Fruit fly (Drosophila melanogaster) whole organism, embryonic: Measurements from ENCODE around the gene NELF-B.

Experiments
- Asciz ChIP-seq: fragments of 200-800 bp; sonication (Bioruptor generic); optimal IDR thresholded peaks from 2 replicates; lab custom pipeline; 2017; ENCODE audit warnings: missing biosample characterization, mild to moderate bottlenecking, missing genetic modification characterization, missing genetic modification reagents
- CG10147 ChIP-seq: fragments of 200-800 bp; sonication (Bioruptor generic); optimal IDR thresholded peaks from 2 replicates; lab custom pipeline; 2019; ENCODE audit warnings: missing biosample characterization, mild to moderate bottlenecking, missing genetic modification characterization, moderate library complexity
- CG14965 ChIP-seq: fragments of 200-800 bp; sonication (Bioruptor generic); optimal IDR thresholded peaks from 2 replicates; lab custom pipeline; 2016; ENCODE audit warnings: missing biosample characterization, missing genetic modification characterization, borderline replicate concordance
- CG15514 ChIP-seq: fragments of 200-800 bp; sonication (Bioruptor generic); optimal IDR thresholded peaks from 3 replicates; lab custom pipeline; 2017; ENCODE audit warnings: missing biosample characterization, missing genetic modification characterization, mild to moderate bottlenecking, moderate library complexity, missing genetic modification reagents
- CG3407 ChIP-seq: fragments of 200-800 bp; sonication (Bioruptor generic); optimal IDR thresholded peaks from 2 replicates; lab custom pipeline; 2018; ENCODE audit warnings: missing biosample characterization, mild to moderate bottlenecking, missing genetic modification characterization
- CG3838 ChIP-seq: fragments of 200-800 bp; sonication (Bioruptor generic); optimal IDR thresholded peaks from 3 replicates; lab custom pipeline; 2016; ENCODE audit warnings: missing biosample characterization, missing genetic modification characterization
- CG4404 ChIP-seq: fragments of 200-800 bp; sonication (Bioruptor generic); IDR thresholded peaks from 2 replicates; pipeline ENCODE4 v1.3.6; 2022; ENCODE audit warnings: missing biosample characterization, missing genetic modification characterization
- CG4424 ChIP-seq: fragments of 200-800 bp; sonication (Bioruptor generic); optimal IDR thresholded peaks from 3 replicates; lab custom pipeline; 2016; ENCODE audit warnings: missing biosample characterization, missing genetic modification characterization
- CG7928 ChIP-seq: fragments of 200-800 bp; sonication (Bioruptor generic); optimal IDR thresholded peaks from 2 replicates; lab custom pipeline; 2017; ENCODE audit warnings: missing biosample characterization, mild to moderate bottlenecking, missing genetic modification characterization
- CG9437 ChIP-seq: fragments of 200-800 bp; sonication (Bioruptor generic); optimal IDR thresholded peaks from 2 replicates; lab custom pipeline; 2018; ENCODE audit warnings: missing biosample characterization, mild to moderate bottlenecking, missing genetic modification characterization
- D19A ChIP-seq: fragments of 200-800 bp; optimal IDR thresholded peaks from 3 replicates; lab custom pipeline; 2019; ENCODE audit warnings: missing biosample characterization, mild to moderate bottlenecking, missing genetic modification characterization, moderate library complexity
- Dbx ChIP-seq: fragments of 200-800 bp; sonication (Bioruptor generic); IDR thresholded peaks from 3 replicates; pipeline ENCODE4 v1.3.6; 2022; ENCODE audit warnings: missing biosample characterization, missing genetic modification characterization
- Doc3 ChIP-seq: fragments of 200-800 bp; sonication (Bioruptor generic); IDR thresholded peaks from 3 replicates; pipeline ENCODE4 v1.3.6; 2022; ENCODE audit warnings: missing biosample characterization, missing genetic modification characterization; ENCODE audit not compliant: partially characterized antibody
- Drgx ChIP-seq: fragments of 200-800 bp; sonication (Bioruptor generic); IDR thresholded peaks from 2 replicates; pipeline ENCODE4 v1.3.6; 2022; ENCODE audit warnings: missing biosample characterization, missing genetic modification characterization
- Fer2 ChIP-seq: fragments of 200-800 bp; sonication (Bioruptor generic); optimal IDR thresholded peaks from 2 replicates; lab custom pipeline; 2018; ENCODE audit warnings: missing biosample characterization, mild to moderate bottlenecking, missing genetic modification characterization, moderate library complexity
- HLH3B ChIP-seq: fragments of 200-800 bp; sonication (Bioruptor generic); IDR thresholded peaks from 2 replicates; pipeline ENCODE4 v1.3.6; 2022; ENCODE audit warnings: missing biosample characterization, missing genetic modification characterization
- HmgD ChIP-seq: fragments of 200-800 bp; sonication (Bioruptor generic); optimal IDR thresholded peaks from 3 replicates; lab custom pipeline; 2016; ENCODE audit warnings: missing biosample characterization, missing genetic modification characterization
- Hmr ChIP-seq: fragments of 200-800 bp; sonication (Bioruptor generic); optimal IDR thresholded peaks from 3 replicates; lab custom pipeline; 2017; ENCODE audit warnings: mild to moderate bottlenecking, missing biosample characterization, missing genetic modification reagents, missing genetic modification characterization
- Hmx ChIP-seq: fragments of 200-800 bp; sonication (Bioruptor generic); optimal IDR thresholded peaks from 2 replicates; lab custom pipeline; 2016; ENCODE audit warnings: missing biosample characterization, missing genetic modification characterization
- Lhr ChIP-seq: fragments of 200-800 bp; sonication (Bioruptor generic); optimal IDR thresholded peaks from 3 replicates; lab custom pipeline; 2017; ENCODE audit warnings: mild to moderate bottlenecking, missing biosample characterization, missing genetic modification reagents, missing genetic modification characterization
- MTF-1 ChIP-seq: fragments of 200-800 bp; sonication (Bioruptor generic); optimal IDR thresholded peaks from 2 replicates; lab custom pipeline; 2018; ENCODE audit warnings: missing biosample characterization, mild to moderate bottlenecking, missing genetic modification characterization, borderline replicate concordance
- Oaz ChIP-seq: fragments of 200-800 bp; sonication (Bioruptor generic); IDR thresholded peaks from 2 replicates; pipeline ENCODE4 v1.3.6; 2022; ENCODE audit warnings: missing biosample characterization, missing genetic modification characterization
- Opbp ChIP-seq: fragments of 200-800 bp; sonication (Bioruptor generic); IDR thresholded peaks from 3 replicates; pipeline ENCODE4 v1.3.6; 2022; ENCODE audit warnings: missing biosample characterization, missing genetic modification characterization; ENCODE audit not compliant: partially characterized antibody
- Side ChIP-seq: fragments of 200-800 bp; sonication (Bioruptor generic); optimal IDR thresholded peaks from 2 replicates; lab custom pipeline; 2016; ENCODE audit warnings: missing biosample characterization, missing genetic modification characterization
- Sox100B ChIP-seq: fragments of 200-800 bp; sonication (Bioruptor generic); optimal IDR thresholded peaks from 3 replicates; lab custom pipeline; 2018; ENCODE audit warnings: missing biosample characterization, mild to moderate bottlenecking, missing genetic modification characterization
- Xrp1 ChIP-seq: fragments of 200-800 bp; sonication (Bioruptor generic); IDR thresholded peaks from 2 replicates; pipeline ENCODE4 v1.3.6; 2022; ENCODE audit warnings: missing biosample characterization, missing genetic modification characterization
- ac ChIP-seq: fragments of 200-800 bp; sonication (Bioruptor generic); optimal IDR thresholded peaks from 3 replicates; lab custom pipeline; 2017; ENCODE audit warnings: missing biosample characterization, mild to moderate bottlenecking, missing genetic modification characterization
- bigmax ChIP-seq: fragments of 200-800 bp; sonication (Bioruptor generic); optimal IDR thresholded peaks from 2 replicates; lab custom pipeline; 2018; ENCODE audit warnings: missing biosample characterization, mild to moderate bottlenecking, missing genetic modification characterization
- dm ChIP-seq: fragments of 200-800 bp; sonication (Bioruptor generic); optimal IDR thresholded peaks from 3 replicates; lab custom pipeline; 2016; ENCODE audit warnings: missing biosample characterization, missing genetic modification characterization
- dmrt11E ChIP-seq: fragments of 200-800 bp; sonication (Bioruptor generic); optimal IDR thresholded peaks from 3 replicates; lab custom pipeline; 2018; ENCODE audit warnings: missing biosample characterization, mild to moderate bottlenecking, missing genetic modification characterization, moderate library complexity
- esg ChIP-seq: fragments of 200-800 bp; sonication (Bioruptor generic); conservative IDR thresholded peaks from 2 replicates; pipeline ENCODE4 v1.3.6; 2022; ENCODE audit warnings: missing biosample characterization, missing genetic modification characterization
- gfzf ChIP-seq: fragments of 200-800 bp; sonication (Bioruptor generic); optimal IDR thresholded peaks from 2 replicates; lab custom pipeline; 2016; ENCODE audit warnings: missing biosample characterization, mild to moderate bottlenecking, missing genetic modification characterization, moderate library complexity
- hkb ChIP-seq, 2 experiments: fragments of 200-800 bp in 1 of 2; fragments of >200 bp in 1 of 2; sonication (Bioruptor generic) in 1 of 2; IDR thresholded peaks in 1 of 2; optimal IDR thresholded peaks in 1 of 2; 2 replicates each; pipeline versions ENCODE4 v1.3.6 to Lab custom; 2017 to 2022; ENCODE audit warnings: missing biosample characterization in 1 of 2, missing genetic modification characterization in 1 of 2
- jing ChIP-seq: fragments of 200-800 bp; sonication (Bioruptor generic); optimal IDR thresholded peaks from 2 replicates; lab custom pipeline; 2018; ENCODE audit warnings: missing biosample characterization, mild to moderate bottlenecking, missing genetic modification characterization
- kni ChIP-seq: fragments of 200-800 bp; sonication (Bioruptor generic); optimal IDR thresholded peaks from 3 replicates; lab custom pipeline; 2017; ENCODE audit warnings: mild to moderate bottlenecking, missing biosample characterization, missing genetic modification reagents, missing genetic modification characterization
- knrl ChIP-seq: fragments of 200-800 bp; sonication (Bioruptor generic); IDR thresholded peaks from 3 replicates; pipeline ENCODE4 v1.3.6; 2022; ENCODE audit warnings: missing biosample characterization, missing genetic modification characterization; ENCODE audit not compliant: partially characterized antibody
- lbe ChIP-seq: fragments of 200-800 bp; sonication (Bioruptor generic); optimal IDR thresholded peaks from 2 replicates; lab custom pipeline; 2016; ENCODE audit warnings: missing biosample characterization, mild to moderate bottlenecking, missing genetic modification characterization
- nau ChIP-seq: fragments of 200-800 bp; sonication (Bioruptor generic); optimal IDR thresholded peaks from 3 replicates; lab custom pipeline; 2017; ENCODE audit warnings: missing biosample characterization, mild to moderate bottlenecking, missing genetic modification characterization, missing genetic modification reagents
- peb ChIP-seq: fragments of 200-800 bp; sonication (Bioruptor generic); IDR thresholded peaks from 2 replicates; pipeline ENCODE4 v1.3.6; 2022; ENCODE audit warnings: missing biosample characterization, missing genetic modification characterization
- phol ChIP-seq: fragments of 200-800 bp; sonication (Bioruptor generic); optimal IDR thresholded peaks from 3 replicates; lab custom pipeline; 2018; ENCODE audit warnings: missing biosample characterization, mild to moderate bottlenecking, missing genetic modification characterization, moderate library complexity
- pita ChIP-seq: fragments of 200-800 bp; sonication (Bioruptor generic); optimal IDR thresholded peaks from 2 replicates; lab custom pipeline; 2017; ENCODE audit warnings: missing biosample characterization, mild to moderate bottlenecking, missing genetic modification characterization
- pum ChIP-seq: fragments of 200-800 bp; sonication (Bioruptor generic); optimal IDR thresholded peaks from 2 replicates; lab custom pipeline; 2016; ENCODE audit warnings: missing biosample characterization, missing genetic modification characterization
- rib ChIP-seq: fragments of 200-800 bp; sonication (Bioruptor generic); IDR thresholded peaks from 2 replicates; pipeline ENCODE4 v1.3.6; 2022; ENCODE audit warnings: missing biosample characterization, missing genetic modification characterization
- salm ChIP-seq: fragments of 200-800 bp; sonication (Bioruptor generic); optimal IDR thresholded peaks from 2 replicates; lab custom pipeline; 2018; ENCODE audit warnings: missing biosample characterization, mild to moderate bottlenecking, missing genetic modification characterization
- sima ChIP-seq: fragments of 200-800 bp; sonication (Bioruptor generic); optimal IDR thresholded peaks from 2 replicates; lab custom pipeline; 2016; ENCODE audit warnings: missing biosample characterization, missing genetic modification characterization
- twi ChIP-seq: fragments of 200-800 bp; optimal IDR thresholded peaks from 2 replicates; lab custom pipeline; 2019; ENCODE audit warnings: missing biosample characterization, mild to moderate bottlenecking, missing genetic modification characterization, moderate library complexity
- zfh1 ChIP-seq: fragments of 200-800 bp; sonication (Bioruptor generic); IDR thresholded peaks from 3 replicates; pipeline ENCODE4 v1.3.6; 2022; ENCODE audit warnings: missing biosample characterization, missing genetic modification characterization

NELF-B gene

dm6 chrX:7705175-7706097 lies 22.7 kb downstream of the NELF-B start (continued):
- TF ChIP-seq dm (GFP tag; lab: Kevin White, UChicago) (peak; percentile 36), pita (GFP tag; lab: Kevin White, UChicago) (no peak), Oaz (GFP tag; lab: Robert Waterston, UW) (peak; percentile 55), jing (peak; percentile 86), pum (peak; percentile 77), sima (GFP tag; lab: Kevin White, UChicago) (no peak), CG3407 (GFP tag; lab: Kevin White, UChicago) (peak; percentile 85), Xrp1 (GFP tag; lab: Robert Waterston, UW) (peak; percentile 86), zfh1 (peak; percentile 87), kni (peak; percentile 55), peb (GFP tag; lab: Robert Waterston, UW) (peak; percentile 61; the same call in 1 of the 2 replicates), Opbp (GFP tag; lab: Robert Waterston, UW) (no peak), Lhr (GFP tag; lab: Kevin White, UChicago) (peak; percentile 84), phol (peak; percentile 96), esg (GFP tag; lab: Robert Waterston, UW) (peak; percentile 86), knrl (GFP tag; lab: Robert Waterston, UW) (no peak), Fer2 (peak; percentile 84), CG3838 (GFP tag; lab: Kevin White, UChicago) (peak; percentile 58), ac (peak; percentile 78), HLH3B (GFP tag; lab: Robert Waterston, UW) (peak; percentile 70), Sox100B (GFP tag; lab: Kevin White, UChicago) (peak; percentile 98), CG15514 (GFP tag; lab: Kevin White, UChicago) (peak; percentile 82), Hmr (GFP tag; lab: Kevin White, UChicago) (peak; percentile 97), CG7928 (peak; percentile 72), D19A (tag; lab: Kevin White, UChicago) (peak; percentile 93), rib (GFP tag; lab: Robert Waterston, UW) (0 out of 2 replicates have a peak, but pooled peaks have one; percentile 52), Hmx (GFP tag; lab: Kevin White, UChicago) (peak; percentile 85), CG10147 (GFP tag; lab: Kevin White, UChicago) (peak; percentile 94), CG4404 (GFP tag; lab: Robert Waterston, UW) (peak; percentile 85), CG4424 (GFP tag; lab: Kevin White, UChicago) (peak; percentile 93), Side (peak; percentile 65), nau (GFP tag; lab: Kevin White, UChicago) (peak; percentile 91), twi (tag; lab: Kevin White, UChicago) (peak; percentile 92), CG14965 (GFP tag; lab: Kevin White, UChicago) (no peak), salm (tag; lab: Kevin White, UChicago) (peak; percentile 89), hkb (optimal IDR thresholded peaks at IDR 0.05; lab: Kevin White, UChicago) (no peak), hkb (GFP tag; IDR thresholded peaks at IDR 0.05; lab: Robert Waterston, UW) (peak; percentile 82), lbe (peak; percentile 87), dmrt11E (tag; lab: Kevin White, UChicago) (peak; percentile 93), Doc3 (GFP tag; lab: Robert Waterston, UW) (no peak), HmgD (no peak), gfzf (no peak), Drgx (GFP tag; lab: Robert Waterston, UW) (peak; percentile 79), Asciz (GFP tag; lab: Kevin White, UChicago) (peak; percentile 91), CG9437 (GFP tag; lab: Kevin White, UChicago) (peak; percentile 91), MTF-1 (GFP tag; lab: Kevin White, UChicago) (peak; percentile 69), bigmax (GFP tag; lab: Kevin White, UChicago) (no peak), Dbx (GFP tag; lab: Robert Waterston, UW) (peak; percentile 87)
